Fruit fly (Drosophila melanogaster): ENCODE measurements around the gene CG4022.
A peak's percentile ranks its signal among the peaks of the same experiment; 100 is the strongest.

CG4022 gene

DNA sequence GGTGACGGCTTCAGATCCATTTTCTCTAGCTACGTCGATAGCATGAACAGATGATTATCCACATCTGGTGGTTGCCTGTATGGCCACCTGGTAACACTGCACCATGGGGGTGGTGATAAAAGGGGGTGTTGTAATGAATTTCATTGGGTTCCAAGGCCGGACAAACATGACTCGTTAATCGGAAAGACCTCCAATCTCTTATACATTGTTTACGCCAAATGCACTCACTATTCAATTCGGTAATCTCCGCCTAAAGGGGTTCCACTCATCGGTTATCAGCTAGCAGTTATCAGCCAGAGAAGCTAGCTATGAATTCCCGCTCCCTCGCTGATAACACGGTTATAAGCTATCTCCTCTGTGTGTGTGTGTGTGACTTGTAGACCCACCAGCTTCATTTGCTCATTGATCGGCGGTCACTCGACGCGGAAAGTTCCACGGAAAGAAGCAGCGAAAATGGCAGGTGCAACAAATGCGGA lies 50.4 kb downstream of the CG4022 start, which contains the start of gene Pdxk (continued):
- TF ChIP-seq CHES-1-like (GFP tag; optimal IDR thresholded peaks at IDR 0.05) (no peak), hbn (GFP tag; IDR thresholded peaks at IDR 0.05; ENCODE audit: partially characterized antibody) (0 out of 2 replicates have a peak, but pooled peaks have one; percentile 22), ash1 (GFP tag; optimal IDR thresholded peaks at IDR 0.05) (no peak), Hand (GFP tag; optimal IDR thresholded peaks at IDR 0.05) (no peak), Nf-YC (tag; optimal IDR thresholded peaks at IDR 0.05) (peak; percentile 45), CG12155 (GFP tag; optimal IDR thresholded peaks at IDR 0.05) (no peak), Lpt (GFP tag; optimal IDR thresholded peaks at IDR 0.05) (no peak), CG2889 (GFP tag; IDR thresholded peaks at IDR 0.05) (no peak), CG6854 (GFP tag; optimal IDR thresholded peaks at IDR 0.05) (no peak), Hmx (GFP tag; optimal IDR thresholded peaks at IDR 0.05) (no peak), dm (GFP tag; optimal IDR thresholded peaks at IDR 0.05) (no peak), fd3F (GFP tag; optimal IDR thresholded peaks at IDR 0.05) (no peak), Taf1 (GFP tag; IDR thresholded peaks at IDR 0.05) (no peak), CG12219 (GFP tag; optimal IDR thresholded peaks at IDR 0.05) (no peak), CG18011 (GFP tag; optimal IDR thresholded peaks at IDR 0.05) (no peak), CG4282 (GFP tag; optimal IDR thresholded peaks at IDR 0.05) (no peak), CG4707 (GFP tag; optimal IDR thresholded peaks at IDR 0.05) (no peak), slbo (GFP tag; IDR thresholded peaks at IDR 0.05) (peak; percentile 5; the same call in 1 of the 2 replicates), CG12744 (GFP tag; optimal IDR thresholded peaks at IDR 0.05) (no peak), Mad (GFP tag; optimal IDR thresholded peaks at IDR 0.05) (no peak), CG8765 (GFP tag; IDR thresholded peaks at IDR 0.05) (no peak), inv (GFP tag; IDR thresholded peaks at IDR 0.05; ENCODE audit: partially characterized antibody) (no peak), Bgb (GFP tag; IDR thresholded peaks at IDR 0.05; ENCODE audit: partially characterized antibody) (no peak), CG32532 (GFP tag; IDR thresholded peaks at IDR 0.05) (no peak), dpn (GFP tag; optimal IDR thresholded peaks at IDR 0.05) (no peak), NC2β (GFP tag; optimal IDR thresholded peaks at IDR 0.05) (no peak), Stat92E (GFP tag; optimal IDR thresholded peaks at IDR 0.05) (no peak), lmd (GFP tag; IDR thresholded peaks at IDR 0.05) (no peak), CG11398 (GFP tag; optimal IDR thresholded peaks at IDR 0.05) (no peak), jumu (GFP tag; optimal IDR thresholded peaks at IDR 0.05) (no peak), Dref (GFP tag; IDR thresholded peaks at IDR 0.05) (peak; percentile 67), crol (GFP tag; IDR thresholded peaks at IDR 0.05) (peak; percentile 78), grn (GFP tag; optimal IDR thresholded peaks at IDR 0.05) (peak; percentile 71), sc (optimal IDR thresholded peaks at IDR 0.05) (no peak), sc (GFP tag; optimal IDR thresholded peaks at IDR 0.05) (no peak), CG6654 (GFP tag; optimal IDR thresholded peaks at IDR 0.05) (no peak), CG5180 (GFP tag; optimal IDR thresholded peaks at IDR 0.05) (no peak), sim (GFP tag; IDR thresholded peaks at IDR 0.05) (no peak), CG13123 (GFP tag; optimal IDR thresholded peaks at IDR 0.05) (no peak), Fer3 (tag; optimal IDR thresholded peaks at IDR 0.05) (peak; percentile 22), CG17328 (GFP tag; IDR thresholded peaks at IDR 0.05) (no peak), CG11560 (tag; IDR thresholded peaks at IDR 0.05) (no peak), Dip3 (GFP tag; optimal IDR thresholded peaks at IDR 0.05) (no peak), CG6791 (GFP tag; IDR thresholded peaks at IDR 0.05; ENCODE audit: partially characterized antibody) (no peak), Hr51 (GFP tag; optimal IDR thresholded peaks at IDR 0.05) (no peak), CG17361 (GFP tag; IDR thresholded peaks at IDR 0.05) (no peak), usp (GFP tag; optimal IDR thresholded peaks at IDR 0.05) (no peak), CG10274 (GFP tag; optimal IDR thresholded peaks at IDR 0.05) (no peak), CG1233 (GFP tag; optimal IDR thresholded peaks at IDR 0.05) (peak; percentile 6), grau (tag; optimal IDR thresholded peaks at IDR 0.05) (no peak), CG11456 (GFP tag; IDR thresholded peaks at IDR 0.05) (no peak), CG18476 (GFP tag; optimal IDR thresholded peaks at IDR 0.05) (no peak)

Data from whole organism, embryonic.